Worm (Caenorhabditis elegans): Measurements from ENCODE around the gene lbp-2.
A peak's percentile ranks its signal among the peaks of the same experiment; 100 is the strongest.

lbp-2 gene

DNA sequence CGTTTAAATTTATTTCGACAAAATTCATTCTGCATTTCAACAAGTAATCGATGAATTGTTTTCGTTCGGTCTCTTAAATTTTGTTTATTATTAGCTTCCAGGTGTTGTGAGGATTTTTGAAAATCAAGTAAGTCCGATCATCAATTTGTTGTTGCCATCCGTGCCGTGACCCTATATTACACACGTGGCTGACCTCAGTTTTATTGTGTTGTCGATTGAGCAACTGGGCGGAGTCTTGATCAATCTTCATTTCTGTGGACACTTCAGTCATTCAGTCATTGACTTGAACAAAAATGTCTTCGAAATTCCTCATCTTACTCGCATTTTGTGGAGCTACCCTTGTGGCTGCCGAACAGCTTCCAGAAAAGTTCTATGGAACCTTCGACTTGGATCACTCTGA lies at the start of gene lbp-2:
TSS of gene lbp-2 (plus strand) at position 102 of the 400 bp plus-strand sequence.
- TF ChIP-seq C34F6.9 (tag; optimal IDR thresholded peaks at IDR 0.05) = no peak
- no peak for TF ChIP-seq nhr-21 (tag; optimal IDR thresholded peaks at IDR 0.05)
- no peak for TF ChIP-seq sem-4 (tag; optimal IDR thresholded peaks at IDR 0.05)
- peak; percentile 3 for TF ChIP-seq mab-5 (tag; optimal IDR thresholded peaks at IDR 0.05)
- no peak for TF ChIP-seq sma-3 (GFP tag; optimal IDR thresholded peaks at IDR 0.05)
- TF ChIP-seq nhr-129 (tag; optimal IDR thresholded peaks at IDR 0.05) = peak; percentile 53
- no peak for TF ChIP-seq Y55F3AM.14 (GFP tag; optimal IDR thresholded peaks at IDR 0.05)

DNA sequence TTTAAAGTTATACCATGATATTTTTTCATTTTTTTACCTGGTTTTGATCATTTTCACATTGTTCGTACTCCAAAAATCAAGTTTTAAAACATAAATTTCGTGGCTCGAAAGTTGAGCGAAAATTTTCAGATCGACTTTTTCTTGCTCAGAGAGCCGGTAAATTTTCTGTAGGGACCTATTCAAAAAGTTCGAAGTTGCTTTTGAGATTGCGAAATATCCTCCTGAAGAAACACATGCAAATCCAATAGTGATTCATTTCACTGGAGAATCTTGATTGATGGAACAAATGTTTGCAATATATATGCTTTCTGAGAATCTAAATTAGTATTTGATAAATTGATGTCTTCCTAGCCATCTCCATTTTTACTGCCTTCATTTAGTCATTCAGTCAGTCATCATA lies 43.7 kb upstream of the lbp-2 start:
- TF ChIP-seq Y55F3AM.14 (GFP tag; optimal IDR thresholded peaks at IDR 0.05) = no peak
- no peak for TF ChIP-seq nhr-11 (tag; optimal IDR thresholded peaks at IDR 0.05)
- no peak for TF ChIP-seq alr-1 (tag; optimal IDR thresholded peaks at IDR 0.05)
- no peak for TF ChIP-seq ztf-1 (GFP tag; conservative IDR thresholded peaks at IDR 0.05)

DNA sequence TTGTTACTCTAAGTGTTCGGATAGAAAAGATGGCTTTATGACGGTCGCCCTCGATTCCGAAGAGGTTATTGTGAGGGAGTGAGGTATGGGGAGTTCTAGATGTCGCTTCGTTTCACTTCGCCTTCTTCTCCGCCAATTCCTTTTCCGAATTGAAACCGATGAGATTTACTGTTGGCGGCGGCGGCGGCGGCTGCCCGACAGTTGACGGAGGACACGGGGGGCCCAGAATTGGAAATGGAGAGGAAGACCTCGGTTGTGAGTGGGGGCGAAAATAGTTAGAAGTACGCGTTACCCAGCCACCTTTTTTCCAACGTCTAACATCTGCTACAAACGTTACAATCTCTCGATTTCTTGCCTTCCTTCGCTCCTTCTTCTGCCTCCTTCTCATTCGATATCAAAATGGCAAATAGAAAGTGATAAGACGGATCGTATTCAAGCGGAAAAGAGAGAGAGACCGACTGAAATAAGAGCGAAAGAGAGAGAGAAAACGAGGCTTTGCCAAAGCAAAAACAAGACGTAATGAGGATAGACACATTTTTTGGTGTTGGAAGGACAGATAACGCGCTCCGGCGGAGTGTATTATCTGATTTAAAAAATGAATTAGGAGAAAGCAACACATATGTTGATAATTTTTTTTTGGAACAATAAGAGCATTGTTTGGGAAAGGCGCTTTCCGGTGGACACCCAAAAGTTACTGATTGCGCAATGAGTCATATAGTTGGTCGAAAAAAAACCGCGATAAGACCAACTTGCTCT lies 42.2 kb upstream of the lbp-2 start:
- TF ChIP-seq blmp-1 (tag; optimal IDR thresholded peaks at IDR 0.05; ENCODE audit: insufficient read depth) (peak; percentile 6), crh-2 (tag; optimal IDR thresholded peaks at IDR 0.05) (peak; percentile 14), nhr-6 (tag; optimal IDR thresholded peaks at IDR 0.05) (no peak), sem-4 (tag; optimal IDR thresholded peaks at IDR 0.05) (no peak), aly-2 (tag; optimal IDR thresholded peaks at IDR 0.05) (no peak), C34F6.9 (tag; optimal IDR thresholded peaks at IDR 0.05) (no peak), nhr-25 (tag; optimal IDR thresholded peaks at IDR 0.05) (no peak)

DNA sequence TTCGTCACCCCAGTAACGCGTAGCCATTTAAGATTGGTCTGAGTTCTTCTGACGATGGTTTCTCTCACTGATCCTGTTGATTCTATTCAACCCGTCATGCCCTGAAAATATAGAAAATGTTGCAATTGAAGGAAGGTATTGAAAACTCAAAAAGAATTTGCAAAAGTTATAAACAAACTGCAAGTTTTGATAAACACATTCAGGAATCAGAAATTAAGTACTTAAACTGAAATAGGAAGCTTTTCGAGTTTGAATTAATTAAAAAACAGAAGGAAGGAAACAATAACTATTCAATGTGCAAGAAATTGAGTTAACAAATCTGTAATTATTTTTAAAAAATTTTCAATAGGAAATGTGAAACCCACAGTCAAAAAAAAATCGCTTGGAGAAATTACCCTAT lies 40.1 kb upstream of the lbp-2 start, which contains the start of gene rgl-1:
TSS of gene rgl-1 (minus strand) at position 101 of the 400 bp plus-strand sequence.
- TF ChIP-seq ama-1 (optimal IDR thresholded peaks at IDR 0.05) = no peak
- no peak for TF ChIP-seq nhr-6 (tag; optimal IDR thresholded peaks at IDR 0.05)
- TF ChIP-seq lin-13 (GFP tag; optimal IDR thresholded peaks at IDR 0.05) = no peak
- no peak for TF ChIP-seq nhr-12 (tag; optimal IDR thresholded peaks at IDR 0.05)
- no peak for TF ChIP-seq nhr-77 (tag; optimal IDR thresholded peaks at IDR 0.05)
- no peak for TF ChIP-seq nhr-10 (tag; optimal IDR thresholded peaks at IDR 0.05)
- no peak for TF ChIP-seq R02D3.7 (tag; optimal IDR thresholded peaks at IDR 0.05)
- no peak for TF ChIP-seq sma-3 (GFP tag; optimal IDR thresholded peaks at IDR 0.05)

DNA sequence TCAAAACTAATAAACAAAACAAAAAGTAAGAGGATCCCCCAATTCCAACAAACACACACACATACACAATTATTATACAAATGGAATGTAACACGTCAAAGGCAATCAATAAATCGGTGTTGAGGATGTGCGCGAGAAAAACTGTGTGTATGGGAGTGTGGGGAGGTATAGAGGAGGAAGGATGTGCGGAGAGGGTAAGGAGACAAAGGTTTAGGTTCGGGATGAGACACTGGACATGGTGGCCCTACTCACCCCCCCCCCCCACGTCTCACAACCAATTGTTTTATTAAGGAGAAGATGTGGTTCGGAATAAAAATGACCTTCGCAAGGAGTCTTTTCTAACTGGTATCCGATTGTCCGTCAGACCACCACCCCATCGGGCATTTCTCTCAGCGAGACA lies 37.3 kb upstream of the lbp-2 start:
- no peak for TF ChIP-seq mdl-1 (tag; optimal IDR thresholded peaks at IDR 0.05)
- TF ChIP-seq nhr-11 (tag; optimal IDR thresholded peaks at IDR 0.05) = no peak
- no peak for TF ChIP-seq R02D3.7 (tag; optimal IDR thresholded peaks at IDR 0.05)
- TF ChIP-seq sma-9 (GFP tag; optimal IDR thresholded peaks at IDR 0.05) = no peak
- TF ChIP-seq sma-9 (tag; optimal IDR thresholded peaks at IDR 0.05) = no peak
- TF ChIP-seq ztf-4 (tag; optimal IDR thresholded peaks at IDR 0.05) = no peak
- no peak for TF ChIP-seq ama-1 (optimal IDR thresholded peaks at IDR 0.05)
- TF ChIP-seq mbf-1 (tag; optimal IDR thresholded peaks at IDR 0.05) = no peak

DNA sequence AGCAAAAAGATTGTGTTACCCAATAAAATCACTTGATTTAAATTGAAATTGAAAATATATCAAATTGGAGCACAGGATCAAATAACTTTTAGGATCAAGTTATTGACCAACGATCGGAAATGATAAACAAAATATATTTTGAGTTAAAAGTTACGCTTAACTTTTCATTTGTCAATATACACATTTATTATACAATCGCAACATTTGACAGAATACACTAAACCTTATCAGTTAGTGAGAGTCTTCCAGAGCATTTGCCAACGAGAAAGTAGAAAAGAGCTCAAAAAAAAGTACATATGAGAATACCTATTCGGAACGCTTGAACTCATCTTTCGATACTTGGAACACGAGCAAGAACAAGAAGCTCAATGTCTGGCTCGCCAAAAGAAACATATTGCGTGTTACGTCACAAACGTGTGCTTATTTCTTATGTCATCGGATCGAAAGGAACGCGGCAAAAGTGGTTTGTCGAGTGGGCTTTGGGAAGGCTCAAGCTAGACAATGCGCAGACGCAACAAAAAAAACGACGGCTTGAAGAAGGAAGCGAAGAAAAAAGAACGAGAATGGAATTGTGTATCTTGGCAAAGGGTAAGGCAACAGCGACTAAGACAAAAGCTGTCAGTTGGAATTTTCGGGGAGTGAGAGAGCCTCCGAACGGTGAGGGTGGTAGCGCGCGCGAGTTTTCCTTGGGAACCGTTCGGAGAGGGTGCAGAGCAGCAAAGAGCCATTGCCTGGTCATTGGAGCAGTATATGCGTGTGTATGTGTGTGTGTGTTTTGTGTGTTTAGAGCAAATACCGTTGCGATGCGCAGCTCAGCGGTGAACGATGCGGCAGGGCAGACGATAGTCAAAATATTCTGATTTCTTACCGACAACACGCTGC lies 33.8 kb upstream of the lbp-2 start:
- TF ChIP-seq ama-1 (optimal IDR thresholded peaks at IDR 0.05) = no peak
- TF ChIP-seq F13H6.1 (tag; optimal IDR thresholded peaks at IDR 0.05) = peak; percentile 28

DNA sequence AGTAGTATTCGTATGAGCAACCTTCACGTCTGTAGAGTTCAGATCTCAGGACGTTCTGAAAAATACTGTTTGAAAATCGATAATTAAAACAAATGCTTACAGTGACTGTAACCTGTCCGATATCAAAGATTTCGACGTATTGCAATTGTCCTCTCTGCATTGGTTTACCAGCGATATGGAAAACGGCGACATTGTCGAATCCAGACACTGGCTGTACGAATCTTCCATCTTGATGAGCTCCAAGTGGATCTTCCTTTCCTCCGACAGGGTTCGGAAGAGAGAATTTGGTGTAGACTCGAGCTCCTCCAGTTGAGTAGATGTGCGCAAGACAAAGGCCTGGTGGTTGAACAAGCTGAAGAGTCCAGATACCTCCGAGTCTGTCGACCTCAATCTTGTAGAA lies 31.7 kb upstream of the lbp-2 start:
- TF ChIP-seq nhr-21 (tag; optimal IDR thresholded peaks at IDR 0.05) = no peak
- TF ChIP-seq unc-62 (GFP tag; optimal IDR thresholded peaks at IDR 0.05) = no peak
- no peak for TF ChIP-seq crh-2 (tag; optimal IDR thresholded peaks at IDR 0.05)
- no peak for TF ChIP-seq F13H6.1 (tag; optimal IDR thresholded peaks at IDR 0.05)
- no peak for TF ChIP-seq lsy-2 (tag; optimal IDR thresholded peaks at IDR 0.05)
- no peak for TF ChIP-seq skn-1 (tag; optimal IDR thresholded peaks at IDR 0.05)
- TF ChIP-seq nhr-12 (tag; optimal IDR thresholded peaks at IDR 0.05) = no peak

Data from whole organism, L2 larva.